Fruit fly (Drosophila melanogaster): ENCODE data around the gene DIP-gamma.

Gene DIP-gamma

DNA sequence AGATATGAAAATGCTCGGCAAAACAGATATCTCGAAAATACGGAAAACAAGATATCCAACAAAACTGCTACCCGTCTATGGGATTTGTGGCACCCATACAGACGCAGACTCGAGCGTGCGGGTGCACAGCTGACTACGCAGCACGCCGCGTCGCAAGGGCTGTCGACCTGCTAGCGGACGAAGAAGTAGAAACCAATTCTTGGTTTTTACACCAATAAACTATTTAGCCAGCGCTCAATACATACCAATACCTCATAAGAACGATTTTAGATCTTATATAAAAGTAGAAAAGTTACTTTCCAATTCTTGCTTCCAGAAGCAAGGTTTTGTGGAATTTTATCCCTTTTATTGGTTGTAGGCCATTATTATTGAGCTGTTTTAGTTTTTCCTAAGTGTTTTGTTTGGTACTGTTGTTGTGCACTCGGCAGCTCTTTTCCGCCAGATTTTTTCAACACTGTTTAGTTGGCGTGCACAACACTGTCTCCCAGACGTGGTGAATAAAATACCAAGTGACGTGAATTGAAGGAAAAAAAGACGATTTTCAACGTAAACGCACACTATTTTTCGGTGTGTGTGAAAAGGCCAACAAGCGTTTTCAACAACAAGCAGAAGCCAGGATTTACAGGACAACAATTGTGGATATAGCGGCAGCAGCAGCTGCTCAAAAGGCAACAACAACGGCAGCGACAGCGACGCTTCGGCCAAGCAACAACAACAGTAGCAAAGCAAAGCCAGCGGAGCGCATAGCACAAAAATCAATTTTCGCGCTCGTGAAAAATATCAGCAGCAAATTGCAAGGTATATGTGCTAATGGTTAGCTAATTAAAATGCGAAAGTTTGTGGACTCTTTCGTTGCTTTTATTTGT is 81.4 kb downstream of the DIP-gamma start:
- TF ChIP-seq CG8119 (GFP tag; IDR thresholded peaks at IDR 0.05) (peak; percentile 54; the same call in 2 of the 3 replicates), eg (GFP tag; IDR thresholded peaks at IDR 0.05) (peak; percentile 71), dac (GFP tag; optimal IDR thresholded peaks at IDR 0.05) (peak; percentile 70), Sox14 (GFP tag; optimal IDR thresholded peaks at IDR 0.05) (peak; percentile 87), Eip93F (GFP tag; optimal IDR thresholded peaks at IDR 0.05) (no peak), CG11294 (GFP tag; IDR thresholded peaks at IDR 0.05) (peak; percentile 71), dsx (GFP tag; optimal IDR thresholded peaks at IDR 0.05; ENCODE audit: poor library complexity, severe bottlenecking) (peak; percentile 21), achi (GFP tag; optimal IDR thresholded peaks at IDR 0.05) (peak; percentile 84), Gug (GFP tag; IDR thresholded peaks at IDR 0.05) (peak; percentile 68), Eip78C (GFP tag) (peak; percentile 92), Sox102F (GFP tag; optimal IDR thresholded peaks at IDR 0.05) (peak; percentile 79), svp (GFP tag) (peak; percentile 86), ss (GFP tag; optimal IDR thresholded peaks at IDR 0.05) (peak; percentile 53 to 62), pdm3 (GFP tag; optimal IDR thresholded peaks at IDR 0.05) (peak; percentile 86), CG8632 (GFP tag; optimal IDR thresholded peaks at IDR 0.05) (peak; percentile 59), acj6 (GFP tag; optimal IDR thresholded peaks at IDR 0.05) (peak; percentile 74), Hr39 (GFP tag; optimal IDR thresholded peaks at IDR 0.05) (peak; percentile 89), esn (GFP tag; optimal IDR thresholded peaks at IDR 0.05) (peak; percentile 83), fd85E (GFP tag; optimal IDR thresholded peaks at IDR 0.05) (peak; percentile 64), CG8319 (GFP tag; optimal IDR thresholded peaks at IDR 0.05) (peak; percentile 70), Lpt (GFP tag; optimal IDR thresholded peaks at IDR 0.05) (peak; percentile 55), lz (GFP tag; optimal IDR thresholded peaks at IDR 0.05) (peak; percentile 86), CG32006 (GFP tag; optimal IDR thresholded peaks at IDR 0.05) (peak; percentile 82), CG9139 (GFP tag; optimal IDR thresholded peaks at IDR 0.05) (no peak), CG3919 (GFP tag; optimal IDR thresholded peaks at IDR 0.05) (peak; percentile 84), CG4318 (GFP tag; optimal IDR thresholded peaks at IDR 0.05) (no peak), CG16779 (tag; optimal IDR thresholded peaks at IDR 0.05) (peak; percentile 15), fkh (GFP tag; optimal IDR thresholded peaks at IDR 0.05) (peak; percentile 19), CG31627 (GFP tag; optimal IDR thresholded peaks at IDR 0.05) (peak; percentile 87), CG11902 (GFP tag; optimal IDR thresholded peaks at IDR 0.05) (peak; percentile 62), Hr38 (GFP tag; optimal IDR thresholded peaks at IDR 0.05) (no peak), Eip75B (GFP tag; optimal IDR thresholded peaks at IDR 0.05) (peak; percentile 82), CG6808 (GFP tag; optimal IDR thresholded peaks at IDR 0.05) (peak; percentile 83), topi (GFP tag; optimal IDR thresholded peaks at IDR 0.05) (peak; percentile 78), Hr4 (GFP tag; optimal IDR thresholded peaks at IDR 0.05) (peak; percentile 86), vri (GFP tag; optimal IDR thresholded peaks at IDR 0.05) (peak; percentile 69), CG6854 (GFP tag; optimal IDR thresholded peaks at IDR 0.05) (no peak), CG1621 (tag; optimal IDR thresholded peaks at IDR 0.05) (peak; percentile 62), CG6792 (GFP tag; optimal IDR thresholded peaks at IDR 0.05) (peak; percentile 76), Sox15 (GFP tag; optimal IDR thresholded peaks at IDR 0.05) (peak; percentile 68), Ets96B (tag; optimal IDR thresholded peaks at IDR 0.05) (peak; percentile 42), CG3032 (tag; optimal IDR thresholded peaks at IDR 0.05) (peak; percentile 75), CG10631 (GFP tag; optimal IDR thresholded peaks at IDR 0.05) (peak; percentile 83), OdsH (GFP tag; optimal IDR thresholded peaks at IDR 0.05) (peak; percentile 82), CG7368 (GFP tag; optimal IDR thresholded peaks at IDR 0.05) (peak; percentile 75), cyc (GFP tag; optimal IDR thresholded peaks at IDR 0.05) (peak; percentile 90), spab (GFP tag; optimal IDR thresholded peaks at IDR 0.05) (peak; percentile 33), Smox (GFP tag; optimal IDR thresholded peaks at IDR 0.05) (peak; percentile 70), CG6163 (GFP tag; IDR thresholded peaks at IDR 0.05) (peak; percentile 78), fd59A (GFP tag; optimal IDR thresholded peaks at IDR 0.05) (peak; percentile 8)
